Worm (Caenorhabditis elegans) whole organism, L4/young adult: Measurements from ENCODE around the gene nlf-1.
A peak's percentile ranks its signal among the peaks of the same experiment; 100 is the strongest.

Source experiments
- W03F9.2 ChIP-seq: fragments of 150-350 bp; optimal IDR thresholded peaks from 2 replicates; lab custom pipeline; 2014; ENCODE audit warnings: missing biosample characterization, missing genetic modification characterization
- dao-5 ChIP-seq: sonication (generic microtip); optimal IDR thresholded peaks from 2 replicates; lab custom pipeline; 2016; ENCODE audit warnings: missing genotype, missing genetic modification characterization, moderate library complexity, missing compliant biosample characterization
- him-1 ChIP-seq: sonication (generic microtip); optimal IDR thresholded peaks from 2 replicates; lab custom pipeline; 2016; ENCODE audit warnings: missing genotype, missing genetic modification reagents, missing genetic modification characterization, missing compliant biosample characterization

nlf-1 gene

DNA sequence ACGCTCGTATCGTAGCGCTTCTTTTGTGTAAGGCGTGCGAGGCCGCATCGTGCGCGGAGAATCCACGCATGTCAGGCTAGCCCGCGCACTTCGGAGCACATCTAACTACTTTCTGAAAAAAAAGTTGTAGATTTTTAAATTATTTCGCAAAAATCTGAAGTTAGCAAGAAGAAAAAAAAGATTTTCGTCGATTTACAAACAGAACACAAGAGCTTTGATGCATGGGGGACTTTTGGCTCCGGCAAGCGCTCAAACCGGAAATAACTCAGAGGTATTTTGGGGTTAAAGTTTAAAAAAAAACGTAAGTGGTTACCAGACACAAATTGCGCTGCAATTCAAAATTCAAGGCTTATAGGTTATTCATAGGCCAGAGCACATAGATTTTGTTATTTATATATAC is at the start of gene nlf-1, which contains the start of gene F55A4.13:
TSS of gene nlf-1 (minus strand) at position 112 of the 400 bp plus-strand sequence.
TSS of gene F55A4.13 (minus strand) at position 101 of the 400 bp plus-strand sequence.
- no peak for TF ChIP-seq dao-5
- TF ChIP-seq W03F9.2: no peak
- no peak for TF ChIP-seq him-1 (tag; lab: Kevin White, UChicago)

DNA sequence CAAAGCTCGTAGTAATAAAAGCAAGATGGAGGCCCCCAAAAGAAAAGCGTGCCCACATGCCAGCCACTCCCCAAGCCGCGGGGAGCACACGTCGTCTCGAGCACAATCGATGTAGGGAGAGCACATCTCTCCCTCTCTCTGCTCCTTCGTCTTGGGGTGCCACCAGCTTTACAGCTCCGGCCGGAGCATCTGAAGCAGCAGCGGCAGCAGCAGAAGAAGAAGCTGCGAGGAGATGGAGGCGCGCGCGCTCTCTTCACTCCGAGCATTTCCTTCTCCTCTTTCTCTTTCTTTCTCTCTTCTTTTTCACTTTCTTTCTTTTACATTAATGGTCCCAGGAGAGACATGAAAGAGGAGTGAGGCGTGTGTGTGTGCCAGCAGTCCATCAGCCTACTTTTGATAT is 46.7 kb upstream of the nlf-1 start:
- no peak for TF ChIP-seq W03F9.2
- peak; percentile 84 for TF ChIP-seq him-1 (tag; lab: Kevin White, UChicago)
- TF ChIP-seq dao-5: no peak

DNA sequence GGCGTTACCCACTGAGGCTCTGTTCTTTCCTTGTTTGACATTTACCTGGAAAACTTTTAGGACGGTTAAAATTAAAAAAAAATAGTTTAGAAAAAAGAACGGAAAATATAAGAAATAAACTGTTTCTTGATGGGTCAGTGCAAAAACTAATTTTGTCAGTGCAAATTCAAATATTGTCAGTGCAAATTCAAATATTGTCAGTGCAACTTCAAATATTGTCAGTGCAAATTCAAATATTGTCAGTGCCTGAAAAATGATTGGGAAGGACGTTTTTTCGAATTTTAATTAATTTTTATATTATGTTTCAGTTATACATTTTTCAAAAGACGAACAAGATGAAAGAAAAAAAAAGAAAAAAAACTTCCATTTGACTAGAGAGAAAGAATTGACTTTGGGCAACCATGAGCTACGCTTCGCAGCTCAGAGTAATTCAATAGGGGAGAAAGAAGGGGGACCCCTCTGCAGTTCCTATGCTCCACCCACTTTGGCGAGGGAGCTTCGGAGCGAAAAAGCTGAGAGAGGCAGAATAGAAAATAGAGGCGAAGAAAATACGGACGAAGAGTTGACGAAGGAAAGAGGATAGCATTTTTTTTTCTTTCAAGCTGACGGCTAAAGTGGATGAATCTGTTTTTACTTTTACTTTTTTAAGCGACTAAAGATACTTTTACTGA is 45.2 kb upstream of the nlf-1 start, which contains the start of gene unc-1:
TSS of gene unc-1 (minus strand) at position 51 of the 671 bp plus-strand sequence.
- TF ChIP-seq him-1 (tag; lab: Kevin White, UChicago) (peak; percentile 52), W03F9.2 (no peak), dao-5 (no peak)

DNA sequence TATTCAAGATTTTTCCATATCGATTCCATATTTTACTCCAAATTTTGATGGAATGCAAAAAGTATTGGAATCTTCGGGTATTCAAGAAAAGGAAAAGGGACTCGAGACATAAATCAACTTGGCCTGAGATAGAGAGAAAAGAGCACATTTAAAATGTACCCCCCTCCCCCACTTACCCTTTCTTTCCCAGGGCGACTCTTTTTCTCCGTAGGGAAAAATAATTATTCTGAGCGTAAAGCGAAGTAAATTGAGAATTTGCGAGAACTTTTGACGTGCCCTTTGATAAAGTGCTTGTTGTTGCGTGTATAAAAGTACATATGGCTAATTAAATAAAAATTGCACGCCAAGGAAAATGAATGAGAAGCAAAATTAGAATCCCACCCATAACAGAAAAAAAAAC is 43.3 kb upstream of the nlf-1 start:
- TF ChIP-seq him-1 (tag; lab: Kevin White, UChicago) (no peak), dao-5 (no peak), W03F9.2 (no peak)

DNA sequence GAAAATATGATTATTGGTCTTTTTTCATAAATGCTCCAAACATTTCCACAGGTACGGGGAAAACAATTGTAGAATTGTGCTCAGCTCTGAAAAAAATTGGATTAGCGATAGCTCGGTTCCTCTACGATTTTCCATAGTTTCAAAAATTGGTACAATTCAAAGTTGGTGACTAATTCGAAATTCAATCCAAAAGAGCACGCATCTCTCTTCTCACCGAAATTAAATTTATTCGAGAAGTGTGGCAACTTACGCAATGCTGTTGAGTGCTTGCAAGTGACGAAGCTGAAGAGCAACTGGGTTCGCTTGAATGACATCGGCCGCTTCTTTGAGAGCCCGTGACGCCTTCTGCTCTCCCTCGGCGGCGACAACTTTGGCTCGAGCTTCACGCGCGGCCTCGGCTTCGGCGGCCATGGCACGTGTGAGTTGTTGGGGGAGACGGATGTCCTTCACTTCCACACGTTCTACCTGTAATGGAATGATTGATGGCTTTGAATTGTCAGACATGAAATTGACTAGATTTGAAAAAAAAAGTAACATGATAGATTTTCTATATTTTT is 40.5 kb upstream of the nlf-1 start:
- TF ChIP-seq W03F9.2 (no peak), him-1 (tag; lab: Kevin White, UChicago) (peak; percentile 18)

DNA sequence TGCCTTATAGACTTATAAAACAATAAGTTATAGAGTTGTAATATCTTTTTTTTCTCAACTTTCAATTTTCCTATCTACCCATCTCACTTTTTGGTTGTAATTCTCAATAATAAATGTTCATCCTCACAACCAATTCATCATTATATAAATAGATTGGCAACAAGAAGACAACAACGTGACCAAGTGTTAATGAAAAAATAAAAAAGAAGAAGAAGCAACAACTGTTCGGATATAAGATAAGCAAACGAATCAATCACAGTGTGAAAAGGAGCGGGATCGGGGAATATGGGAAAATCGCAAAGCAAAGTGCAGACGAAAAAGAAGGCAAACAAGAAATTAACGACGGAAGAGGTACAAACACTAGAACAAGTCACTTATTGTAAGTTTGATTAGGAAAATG is 36.6 kb upstream of the nlf-1 start, which contains the start of gene ncs-3:
TSS of gene ncs-3 (plus strand) at position 153 of the 400 bp plus-strand sequence.
- no peak for TF ChIP-seq him-1 (tag; lab: Kevin White, UChicago)
- no peak for TF ChIP-seq W03F9.2
- TF ChIP-seq dao-5: no peak

DNA sequence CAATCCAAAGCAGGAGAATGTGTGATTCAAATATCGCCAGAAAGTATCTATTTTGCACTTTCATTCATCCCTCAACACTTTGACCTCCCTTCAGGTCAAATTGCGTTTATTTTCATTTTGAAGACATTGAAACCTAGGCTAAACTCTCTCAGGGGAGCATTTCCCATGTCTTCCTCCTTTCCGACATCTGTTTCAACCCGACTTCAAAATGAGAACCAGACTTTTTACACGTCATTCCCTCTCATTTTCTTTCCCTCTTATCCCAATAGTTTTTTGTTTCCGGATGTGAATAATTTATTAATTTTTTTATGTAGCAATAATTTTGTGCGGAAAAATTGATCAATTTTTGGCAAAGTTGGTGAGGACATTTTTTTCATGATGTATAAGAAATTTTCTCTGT is 35.6 kb upstream of the nlf-1 start:
- TF ChIP-seq dao-5 (no peak), W03F9.2 (no peak), him-1 (tag; lab: Kevin White, UChicago) (no peak)

DNA sequence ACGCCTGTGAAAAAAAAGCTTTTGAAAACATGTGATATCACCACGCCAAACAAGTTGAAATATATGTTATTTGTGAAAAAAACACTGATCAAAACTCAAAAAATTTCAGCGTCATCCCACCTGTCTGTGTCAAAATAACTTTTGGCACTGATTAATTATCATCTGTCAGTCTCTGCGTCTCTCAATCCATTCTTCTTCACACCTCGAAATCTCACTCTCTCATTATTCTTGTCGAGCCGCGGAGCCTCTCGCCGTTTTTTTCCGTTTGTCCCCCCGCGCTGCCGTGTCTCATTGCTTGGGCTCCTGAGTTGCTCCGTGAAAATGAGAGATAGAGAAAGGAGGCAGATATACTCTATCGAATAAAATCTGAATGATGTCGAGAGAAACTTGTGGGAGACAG is 33.7 kb upstream of the nlf-1 start:
- TF ChIP-seq dao-5 (no peak), him-1 (tag; lab: Kevin White, UChicago) (no peak), W03F9.2 (no peak)

DNA sequence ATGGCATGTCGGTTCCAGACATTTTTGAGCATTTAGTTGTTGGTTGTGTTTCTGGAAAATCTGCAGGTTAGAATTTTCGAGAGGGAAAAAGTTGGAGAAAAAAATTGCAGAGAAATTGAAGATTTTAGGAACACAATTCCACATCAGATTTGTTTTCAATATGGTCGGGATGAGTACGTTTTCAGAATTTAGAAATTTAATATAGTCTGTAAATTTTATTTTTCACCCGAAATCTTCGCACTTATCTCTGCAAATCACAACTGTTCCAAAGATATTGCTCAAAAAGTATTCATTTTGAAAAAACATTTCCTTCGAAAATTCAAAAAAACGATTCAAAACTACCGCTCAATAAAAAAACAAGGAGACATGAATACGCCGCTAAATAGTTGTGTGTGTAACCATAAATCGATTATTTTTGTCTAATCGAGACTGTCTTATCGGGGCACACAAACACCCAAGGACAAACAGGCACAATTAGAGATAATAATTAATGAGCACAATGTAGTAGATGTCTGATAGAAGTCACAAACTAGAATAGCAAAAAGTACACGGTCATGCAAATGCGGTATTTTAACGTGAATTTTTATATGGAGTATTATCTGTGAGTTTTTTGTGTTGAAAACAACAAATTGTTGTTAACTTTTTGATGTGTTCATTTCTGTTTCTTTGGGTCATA is 28.9 kb upstream of the nlf-1 start, which contains the start of gene vpat-1:
TSS of gene vpat-1 (minus strand) at position 51 of the 676 bp plus-strand sequence.
- TF ChIP-seq W03F9.2 (no peak), him-1 (tag; lab: Kevin White, UChicago) (no peak), dao-5 (no peak)

DNA sequence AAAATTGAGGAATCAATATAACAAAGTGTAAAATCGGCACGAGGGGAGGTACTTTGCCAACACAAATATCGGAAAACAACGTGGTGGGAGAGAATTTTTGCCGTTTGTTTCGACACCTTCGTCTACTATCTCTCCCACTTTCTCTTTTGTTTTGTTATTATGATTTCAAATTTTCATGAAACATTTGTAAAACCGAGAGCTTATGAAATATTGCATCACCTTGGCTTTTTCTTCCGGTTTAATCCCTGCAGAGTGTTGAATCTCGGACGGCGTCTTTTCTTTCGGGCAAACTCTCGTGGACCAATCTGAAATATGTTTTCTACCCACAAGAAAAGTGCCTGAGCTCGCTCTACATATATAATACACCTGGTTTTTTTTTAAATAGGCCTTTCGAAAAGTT is 27.0 kb upstream of the nlf-1 start:
- no peak for TF ChIP-seq him-1 (tag; lab: Kevin White, UChicago)

DNA sequence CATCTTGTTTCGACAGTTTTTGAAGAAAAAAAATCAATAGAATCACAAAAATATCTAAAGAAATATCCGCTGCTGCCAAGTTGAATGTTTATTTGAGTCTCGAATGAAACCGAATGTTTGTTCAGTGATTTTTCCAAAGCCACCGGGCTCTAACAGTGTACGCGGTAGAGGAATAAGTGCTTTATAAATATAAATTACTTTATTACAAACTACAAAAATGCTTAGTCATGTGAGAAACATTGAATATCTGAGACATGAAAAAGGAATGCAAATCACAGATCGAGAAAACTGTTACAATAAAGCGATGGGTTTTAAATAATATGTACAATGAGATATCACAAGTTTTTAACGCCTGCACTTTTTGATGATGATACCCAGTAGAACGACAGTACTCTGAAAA is 21.0 kb upstream of the nlf-1 start, which contains the start of gene F55A4.7:
TSS of gene F55A4.7 (minus strand) at position 101 of the 400 bp plus-strand sequence.
- no peak for TF ChIP-seq W03F9.2
- TF ChIP-seq dao-5: no peak
- TF ChIP-seq him-1 (tag; lab: Kevin White, UChicago): no peak

DNA sequence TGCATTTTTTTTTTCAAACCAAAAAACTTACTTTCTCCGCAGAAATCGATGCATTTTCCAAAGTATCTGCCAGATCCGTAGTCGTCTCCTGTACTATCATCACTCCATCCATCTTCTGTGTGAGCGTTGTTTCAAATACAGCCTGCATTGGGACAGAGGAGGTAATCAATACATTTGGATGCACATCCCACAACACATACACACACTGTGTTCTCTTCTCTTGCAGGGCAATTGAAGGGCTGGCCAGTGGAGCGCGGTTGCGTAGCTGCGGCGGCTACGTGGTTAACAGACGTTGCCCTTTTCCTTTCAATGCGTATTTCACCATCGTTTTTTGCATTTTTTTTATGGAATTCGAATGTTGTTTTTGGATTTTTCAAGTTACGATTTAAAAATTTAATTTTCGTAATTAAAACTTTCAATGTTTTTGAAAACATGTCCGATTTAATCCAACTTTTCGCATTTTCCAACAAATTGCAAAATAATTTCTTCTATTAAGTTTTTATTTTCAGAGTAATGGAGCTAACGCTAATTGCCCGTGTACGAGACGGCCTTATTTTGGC is 17.8 kb upstream of the nlf-1 start, which contains the start of the genes stau-1 and sec-22:
TSS of gene stau-1 (minus strand) at position 248 of the 560 bp plus-strand sequence.
TSS of gene sec-22 (plus strand) at position 510 of the 560 bp plus-strand sequence.
- TF ChIP-seq dao-5: no peak
- TF ChIP-seq him-1 (tag; lab: Kevin White, UChicago): no peak

DNA sequence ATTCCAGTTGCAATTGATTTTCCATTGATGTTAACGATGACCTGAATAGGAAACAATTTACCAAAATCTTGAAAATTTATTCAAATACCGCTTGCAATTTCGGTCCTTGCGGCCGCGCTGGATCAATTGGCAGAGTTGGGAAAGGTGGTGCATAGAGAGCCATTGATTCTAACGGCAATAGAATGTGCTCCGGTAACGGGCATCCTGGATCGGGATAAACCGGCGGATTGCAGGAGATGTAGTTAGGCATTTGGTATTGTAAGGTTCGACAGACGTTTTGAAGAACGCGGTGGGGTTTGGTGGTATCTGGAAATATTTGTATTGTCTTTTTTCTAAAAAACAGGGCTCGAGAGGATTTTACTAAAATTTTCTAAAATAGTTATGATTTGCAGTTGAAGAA is 13.5 kb upstream of the nlf-1 start:
- TF ChIP-seq him-1 (tag; lab: Kevin White, UChicago): no peak
- no peak for TF ChIP-seq W03F9.2
- no peak for TF ChIP-seq dao-5

DNA sequence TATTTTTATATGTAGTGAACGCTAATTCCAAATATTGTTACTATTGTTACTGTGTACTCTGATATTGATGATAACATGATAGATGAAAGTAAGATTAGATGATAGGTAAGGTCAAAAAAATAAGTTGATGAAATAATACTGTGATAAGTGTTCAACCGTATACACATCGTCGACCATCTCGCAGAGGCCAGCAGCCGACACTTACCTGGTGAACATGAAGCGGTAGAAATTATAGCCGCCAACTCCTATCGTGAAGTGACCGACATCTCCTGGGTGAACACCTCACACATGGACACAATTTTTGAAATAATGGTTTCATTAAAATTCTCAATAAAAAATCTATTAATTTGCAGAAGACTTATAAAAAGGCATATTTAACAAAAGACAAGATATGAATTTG is 10.0 kb upstream of the nlf-1 start:
- TF ChIP-seq dao-5 (no peak), him-1 (tag; lab: Kevin White, UChicago) (no peak), W03F9.2 (no peak)
